Worm (Caenorhabditis elegans): Measurements from ENCODE around the gene Y54G2A.10.

DNA sequence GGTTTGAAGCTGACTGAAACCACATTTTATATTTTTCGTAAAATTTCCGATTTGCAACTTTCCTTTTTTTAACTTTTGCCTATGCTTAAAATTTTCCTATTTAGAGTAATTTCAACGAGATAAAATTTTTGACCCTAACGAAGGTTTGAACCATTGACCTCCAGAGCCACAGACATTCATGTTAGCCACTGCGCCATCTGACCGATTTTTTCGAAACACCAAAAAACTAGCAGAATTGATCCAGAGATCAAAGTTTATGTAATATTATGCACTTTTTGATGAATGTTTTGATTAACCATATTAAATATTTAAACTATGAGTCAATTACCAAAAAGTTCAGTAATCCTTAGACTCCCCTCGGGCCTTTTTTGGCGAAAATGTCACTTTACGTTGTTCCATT lies 41.4 kb upstream of the Y54G2A.10 start:
- no peak for TF ChIP-seq ces-1 (GFP tag; optimal IDR thresholded peaks at IDR 0.05)
- TF ChIP-seq nhr-77 (tag; optimal IDR thresholded peaks at IDR 0.05): no peak
- TF ChIP-seq fkh-8 (tag; optimal IDR thresholded peaks at IDR 0.05): no peak
- TF ChIP-seq nhr-11 (tag; optimal IDR thresholded peaks at IDR 0.05): no peak
- no peak for TF ChIP-seq pqm-1 (tag; optimal IDR thresholded peaks at IDR 0.05)
- no peak for TF ChIP-seq tbx-2 (tag; optimal IDR thresholded peaks at IDR 0.05)
- TF ChIP-seq lin-13 (GFP tag; optimal IDR thresholded peaks at IDR 0.05): no peak
- TF ChIP-seq alr-1 (tag; optimal IDR thresholded peaks at IDR 0.05; ENCODE audit: borderline replicate concordance): no peak
- TF ChIP-seq ceh-82 (tag; optimal IDR thresholded peaks at IDR 0.05): no peak
- TF ChIP-seq blmp-1 (tag; optimal IDR thresholded peaks at IDR 0.05): no peak
- TF ChIP-seq egl-27 (tag; optimal IDR thresholded peaks at IDR 0.05): no peak
